Worm (Caenorhabditis elegans) whole organism, young adult: ENCODE measurements around the gene clec-140.

ENCODE experiments used
- B0035.1 ChIP-seq: sonication (generic microtip); optimal IDR thresholded peaks from 2 replicates; lab custom pipeline; 2016; ENCODE audit warnings: missing genetic modification characterization, mild to moderate bottlenecking, missing compliant biosample characterization, missing genotype, missing genetic modification reagents
- D2030.7 ChIP-seq: fragments of 200-800 bp; sonication (Bioruptor generic); IDR thresholded peaks from 2 replicates; pipeline ENCODE4 v1.3.6; 2022; ENCODE audit warnings: missing genetic modification reagents, missing genetic modification characterization, missing compliant biosample characterization
- F10E7.11 ChIP-seq: sonication (generic microtip); optimal IDR thresholded peaks from 2 replicates; lab custom pipeline; 2017; ENCODE audit warnings: mild to moderate bottlenecking, missing genetic modification characterization, moderate library complexity, missing compliant biosample characterization
- F39B2.1 ChIP-seq: fragments of 200-800 bp; sonication (Bioruptor generic); IDR thresholded peaks from 2 replicates; pipeline ENCODE4 v1.3.6; 2022; ENCODE audit warnings: missing genetic modification reagents, missing genetic modification characterization, missing compliant biosample characterization
- F49E8.2 ChIP-seq: sonication (generic microtip); optimal IDR thresholded peaks from 3 replicates; lab custom pipeline; 2017; ENCODE audit warnings: missing genetic modification characterization, mild to moderate bottlenecking, missing compliant biosample characterization, antibody characterized with exemption, moderate library complexity; ENCODE audit not compliant: insufficient read depth
- F52B5.7 ChIP-seq: sonication (generic microtip); optimal IDR thresholded peaks from 2 replicates; lab custom pipeline; 2016; ENCODE audit warnings: mild to moderate bottlenecking, missing genetic modification characterization, missing compliant biosample characterization
- F57C9.4 ChIP-seq: sonication (generic microtip); optimal IDR thresholded peaks from 2 replicates; lab custom pipeline; 2017; ENCODE audit warnings: mild to moderate bottlenecking, missing genetic modification characterization, missing compliant biosample characterization
- K11D2.4 ChIP-seq: fragments of 200-800 bp; sonication (Bioruptor generic); IDR thresholded peaks from 2 replicates; pipeline ENCODE4 v1.3.6; 2022; ENCODE audit warnings: missing genetic modification reagents, missing genetic modification characterization, missing compliant biosample characterization
- T07F8.4 ChIP-seq: sonication (generic microtip); optimal IDR thresholded peaks from 2 replicates; lab custom pipeline; 2016; ENCODE audit warnings: mild to moderate bottlenecking, missing genetic modification characterization, moderate library complexity, missing compliant biosample characterization
- Y56A3A.18 ChIP-seq: fragments of 200-800 bp; sonication (Bioruptor generic); IDR thresholded peaks from 2 replicates; pipeline ENCODE4 v1.3.6; 2022; ENCODE audit warnings: missing genetic modification reagents, missing genetic modification characterization, missing compliant biosample characterization
- Y67H2A.10 ChIP-seq: fragments of 200-800 bp; sonication (Bioruptor generic); conservative IDR thresholded peaks from 2 replicates; pipeline ENCODE4 v1.3.6; 2022; ENCODE audit warnings: missing genetic modification reagents, missing genetic modification characterization, missing compliant biosample characterization
- akir-1 ChIP-seq: fragments of 200-800 bp; sonication (Bioruptor generic); optimal IDR thresholded peaks from 2 replicates; lab custom pipeline; 2018; ENCODE audit warnings: mild to moderate bottlenecking, missing genetic modification characterization, moderate library complexity, missing compliant biosample characterization
- aptf-3 ChIP-seq: fragments of 200-800 bp; sonication (Bioruptor generic); IDR thresholded peaks from 2 replicates; pipeline ENCODE4 v1.3.6; 2022; ENCODE audit warnings: missing genetic modification characterization, missing compliant biosample characterization
- atf-7 ChIP-seq: sonication (generic microtip); optimal IDR thresholded peaks from 2 replicates; lab custom pipeline; 2017; ENCODE audit warnings: mild to moderate bottlenecking, missing genetic modification characterization, missing compliant biosample characterization
- athp-1 ChIP-seq: sonication (generic microtip); optimal IDR thresholded peaks from 2 replicates; lab custom pipeline; 2017; ENCODE audit warnings: mild to moderate bottlenecking, missing genetic modification characterization, missing compliant biosample characterization
- bed-1 ChIP-seq: fragments of 200-800 bp; sonication (Bioruptor generic); IDR thresholded peaks from 2 replicates; pipeline ENCODE4 v1.3.6; 2022; ENCODE audit warnings: missing genetic modification reagents, missing genetic modification characterization, missing compliant biosample characterization
- chd-7 ChIP-seq: sonication (generic microtip); optimal IDR thresholded peaks from 2 replicates; lab custom pipeline; 2016; ENCODE audit warnings: mild to moderate bottlenecking, missing genetic modification characterization, moderate library complexity, missing compliant biosample characterization
- die-1 ChIP-seq: sonication (generic microtip); optimal IDR thresholded peaks from 2 replicates; lab custom pipeline; 2016; ENCODE audit warnings: missing genotype, mild to moderate bottlenecking, missing genetic modification characterization, missing compliant biosample characterization
- dox-1 ChIP-seq: fragments of 200-800 bp; sonication (Bioruptor generic); IDR thresholded peaks from 2 replicates; pipeline ENCODE4 v1.3.6; 2022; ENCODE audit warnings: missing genetic modification reagents, missing genetic modification characterization, missing compliant biosample characterization
- dpff-1 ChIP-seq: sonication (generic microtip); optimal IDR thresholded peaks from 2 replicates; lab custom pipeline; 2017; ENCODE audit warnings: mild to moderate bottlenecking, missing genetic modification characterization, missing compliant biosample characterization
- egl-44 ChIP-seq: fragments of 200-800 bp; sonication (Bioruptor generic); IDR thresholded peaks from 2 replicates; pipeline ENCODE4 v1.3.6; 2022; ENCODE audit warnings: missing genetic modification reagents, missing genetic modification characterization, missing compliant biosample characterization
- ekl-4 ChIP-seq: fragments of 200-800 bp; sonication (Bioruptor generic); IDR thresholded peaks from 2 replicates; pipeline ENCODE4 v1.3.6; 2022; ENCODE audit warnings: missing genetic modification reagents, missing genetic modification characterization, missing compliant biosample characterization
- fkh-3 ChIP-seq: sonication (generic microtip); optimal IDR thresholded peaks from 2 replicates; lab custom pipeline; 2016; ENCODE audit warnings: mild to moderate bottlenecking, missing genetic modification characterization, missing compliant biosample characterization
- him-1 ChIP-seq: sonication (generic microtip); optimal IDR thresholded peaks from 2 replicates; lab custom pipeline; 2016; ENCODE audit warnings: missing genotype, missing genetic modification reagents, missing genetic modification characterization, missing compliant biosample characterization
- hlh-26 ChIP-seq: fragments of 200-800 bp; sonication (Bioruptor generic); conservative IDR thresholded peaks from 2 replicates; pipeline ENCODE4 v1.3.6; 2022; ENCODE audit warnings: missing genetic modification reagents, missing genetic modification characterization, missing compliant biosample characterization
- hmg-1.2 ChIP-seq: fragments of 200-800 bp; sonication (Bioruptor generic); IDR thresholded peaks from 2 replicates; pipeline ENCODE4 v1.3.6; 2022; ENCODE audit warnings: missing genetic modification reagents, missing genetic modification characterization, missing compliant biosample characterization
- hrde-1 ChIP-seq: sonication (generic microtip); optimal IDR thresholded peaks from 2 replicates; lab custom pipeline; 2016; ENCODE audit warnings: missing genetic modification characterization, mild to moderate bottlenecking, missing compliant biosample characterization, moderate library complexity, missing genotype, missing genetic modification reagents, borderline replicate concordance
- lag-1 ChIP-seq: fragments of 200-800 bp; sonication (Bioruptor generic); IDR thresholded peaks from 2 replicates; pipeline ENCODE4 v1.3.6; 2022; ENCODE audit warnings: missing genetic modification reagents, missing genetic modification characterization, missing compliant biosample characterization
- let-526 ChIP-seq: fragments of 200-800 bp; sonication (Bioruptor generic); IDR thresholded peaks from 2 replicates; pipeline ENCODE4 v1.3.6; 2022; ENCODE audit warnings: missing genetic modification reagents, missing genetic modification characterization, missing compliant biosample characterization
- let-607 ChIP-seq, 2 experiments: fragments of 200-800 bp in 1 of 2; sonication (Bioruptor generic) in 1 of 2; sonication (generic microtip) in 1 of 2; optimal IDR thresholded peaks; 2 replicates each; lab custom pipeline; 2016 to 2018; ENCODE audit warnings: mild to moderate bottlenecking in 2 of 2, missing compliant biosample characterization in 2 of 2, missing genetic modification characterization in 2 of 2, moderate library complexity in 2 of 2, missing genotype in 1 of 2
- lin-26 ChIP-seq: fragments of 200-800 bp; sonication (Bioruptor generic); IDR thresholded peaks from 2 replicates; pipeline ENCODE4 v1.3.6; 2022; ENCODE audit warnings: missing genetic modification reagents, missing genetic modification characterization, missing compliant biosample characterization
- lin-35 ChIP-seq, 3 experiments: fragments of 150-350 bp in 2 of 3; sonication (generic microtip) in 1 of 3; optimal IDR thresholded peaks; 2 replicates each; lab custom pipeline; 2014 to 2018; ENCODE audit warnings: missing biosample characterization in 3 of 3, missing genetic modification characterization in 3 of 3, missing genetic modification reagents in 3 of 3
- lin-40 ChIP-seq: sonication (generic microtip); optimal IDR thresholded peaks from 2 replicates; lab custom pipeline; 2016; ENCODE audit warnings: missing genetic modification characterization, mild to moderate bottlenecking, missing compliant biosample characterization, missing genotype, missing genetic modification reagents
- madf-3 ChIP-seq: fragments of 200-800 bp; sonication (Bioruptor generic); IDR thresholded peaks from 2 replicates; pipeline ENCODE4 v1.3.6; 2022; ENCODE audit warnings: missing genetic modification reagents, missing genetic modification characterization, missing compliant biosample characterization
- madf-6 ChIP-seq: fragments of 200-800 bp; sonication (Bioruptor generic); IDR thresholded peaks from 2 replicates; pipeline ENCODE4 v1.3.6; 2022; ENCODE audit warnings: missing genetic modification reagents, missing genetic modification characterization, missing compliant biosample characterization
- madf-8 ChIP-seq: fragments of 200-800 bp; sonication (Bioruptor generic); conservative IDR thresholded peaks from 2 replicates; pipeline ENCODE4 v1.3.6; 2022; ENCODE audit warnings: missing genetic modification reagents, missing genetic modification characterization, missing compliant biosample characterization
- nhr-120 ChIP-seq: fragments of 200-800 bp; sonication (Bioruptor generic); IDR thresholded peaks from 2 replicates; pipeline ENCODE4 v1.3.6; 2022; ENCODE audit warnings: missing genetic modification characterization, missing compliant biosample characterization
- nhr-27 ChIP-seq: fragments of 200-800 bp; sonication (Bioruptor generic); optimal IDR thresholded peaks from 2 replicates; lab custom pipeline; 2018; ENCODE audit warnings: mild to moderate bottlenecking, missing genetic modification characterization, moderate library complexity, missing compliant biosample characterization
- rcor-1 ChIP-seq: fragments of 200-800 bp; sonication (Bioruptor generic); IDR thresholded peaks from 2 replicates; pipeline ENCODE4 v1.3.6; 2022; ENCODE audit warnings: missing genetic modification reagents, missing genetic modification characterization, missing compliant biosample characterization
- repo-1 ChIP-seq: sonication (generic microtip); optimal IDR thresholded peaks from 2 replicates; lab custom pipeline; 2017; ENCODE audit warnings: mild to moderate bottlenecking, missing genetic modification characterization, missing compliant biosample characterization
- sea-2 ChIP-seq: fragments of 200-800 bp; sonication (Bioruptor generic); IDR thresholded peaks from 2 replicates; pipeline ENCODE4 v1.3.6; 2022; ENCODE audit warnings: missing genetic modification characterization, missing compliant biosample characterization
- snpc-1.3 ChIP-seq: sonication (generic microtip); optimal IDR thresholded peaks from 2 replicates; lab custom pipeline; 2017; ENCODE audit warnings: missing genetic modification characterization, mild to moderate bottlenecking, missing compliant biosample characterization, antibody characterized with exemption, moderate library complexity, missing genotype, missing genetic modification reagents; ENCODE audit not compliant: insufficient read depth
- snpc-3.4 ChIP-seq: sonication (generic microtip); optimal IDR thresholded peaks from 2 replicates; lab custom pipeline; 2017; ENCODE audit warnings: missing genetic modification characterization, mild to moderate bottlenecking, missing compliant biosample characterization, antibody characterized with exemption, moderate library complexity, missing genotype, missing genetic modification reagents
- somi-1 ChIP-seq: fragments of 200-800 bp; sonication (Bioruptor generic); optimal IDR thresholded peaks from 2 replicates; lab custom pipeline; 2018; ENCODE audit warnings: mild to moderate bottlenecking, missing genetic modification characterization, missing compliant biosample characterization
- sptf-2 ChIP-seq: fragments of 200-800 bp; sonication (Bioruptor generic); optimal IDR thresholded peaks from 2 replicates; lab custom pipeline; 2018; ENCODE audit warnings: mild to moderate bottlenecking, missing genetic modification characterization, missing compliant biosample characterization
- tbx-9 ChIP-seq: sonication (generic microtip); optimal IDR thresholded peaks from 2 replicates; lab custom pipeline; 2016; ENCODE audit warnings: borderline replicate concordance, missing genetic modification characterization, inconsistent platforms, missing compliant biosample characterization
- unc-62 ChIP-seq: fragments of 150-350 bp; optimal IDR thresholded peaks from 2 replicates; lab custom pipeline; 2014; ENCODE audit warnings: missing biosample characterization, missing genetic modification reagents, missing genetic modification characterization
- zfh-2 ChIP-seq: fragments of 200-800 bp; sonication (Bioruptor generic); conservative IDR thresholded peaks from 2 replicates; pipeline ENCODE4 v1.3.6; 2022; ENCODE audit warnings: missing genetic modification reagents, missing genetic modification characterization, missing compliant biosample characterization
- ztf-25 ChIP-seq: fragments of 200-800 bp; sonication (Bioruptor generic); IDR thresholded peaks from 2 replicates; pipeline ENCODE4 v1.3.6; 2022; ENCODE audit warnings: missing genetic modification reagents, missing genetic modification characterization, missing compliant biosample characterization
- ztf-28 ChIP-seq: fragments of 200-800 bp; sonication (Bioruptor generic); IDR thresholded peaks from 2 replicates; pipeline ENCODE4 v1.3.6; 2022; ENCODE audit warnings: missing genetic modification reagents, missing genetic modification characterization, missing compliant biosample characterization

Gene clec-140

ce11 chrII:4710120-4710519, 37.3 kb downstream of the clec-140 start, which contains the start of gene tag-151 (continued):
- peak; percentile 49 for TF ChIP-seq chd-7 (tag; lab: Kevin White, UChicago)
- TF ChIP-seq lin-26, result no peak
- TF ChIP-seq him-1 (tag; lab: Kevin White, UChicago), result peak; percentile 5
- peak; percentile 66 for TF ChIP-seq snpc-3.4 (tag; lab: Kevin White, UChicago)
- no peak for TF ChIP-seq zfh-2 (GFP tag; lab: Robert Waterston, UW)
- no peak for TF ChIP-seq aptf-3 (GFP tag; lab: Robert Waterston, UW)
- TF ChIP-seq F49E8.2, result peak; percentile 24
- no peak for TF ChIP-seq fkh-3
- TF ChIP-seq akir-1 (GFP tag; lab: Kevin White, UChicago), result no peak
- TF ChIP-seq hlh-26, result no peak
- peak; percentile 60 for TF ChIP-seq repo-1 (tag; lab: Kevin White, UChicago)
- peak in 1 of 2 experiments; percentile 45 for TF ChIP-seq let-607 (tag; optimal IDR thresholded peaks at IDR 0.05; lab: Kevin White, UChicago)
- TF ChIP-seq T07F8.4 (tag; lab: Kevin White, UChicago), result no peak
- TF ChIP-seq Y67H2A.10 (GFP tag; lab: Robert Waterston, UW), result no peak
- peak; percentile 37 for TF ChIP-seq athp-1
- peak; percentile 70; the same call in 1 of the 2 replicates for TF ChIP-seq madf-3
- TF ChIP-seq nhr-27 (tag; lab: Kevin White, UChicago), result no peak
- no peak for TF ChIP-seq F39B2.1 (GFP tag; lab: Robert Waterston, UW)
- no peak for TF ChIP-seq nhr-120 (GFP tag; lab: Robert Waterston, UW)
- peak; percentile 73 for TF ChIP-seq Y56A3A.18 (GFP tag; lab: Robert Waterston, UW)
- no peak for TF ChIP-seq snpc-1.3 (tag; lab: Kevin White, UChicago)
- TF ChIP-seq ztf-28 (GFP tag; lab: Robert Waterston, UW), result no peak
- no peak for TF ChIP-seq tbx-9 (tag; lab: Kevin White, UChicago)
- TF ChIP-seq madf-6, result peak; percentile 40
- TF ChIP-seq hmg-1.2 (GFP tag; lab: Robert Waterston, UW), result no peak
- peak; percentile 9 for TF ChIP-seq lin-40 (tag; lab: Kevin White, UChicago)
- no peak for TF ChIP-seq lag-1
- no peak for TF ChIP-seq sptf-2
- TF ChIP-seq rcor-1 (GFP tag; lab: Robert Waterston, UW), result no peak
- no peak for TF ChIP-seq unc-62 (GFP tag; lab: Kevin White, UChicago)
- TF ChIP-seq ekl-4, result peak; percentile 49; the same call in 1 of the 2 replicates
- TF ChIP-seq lin-35 (GFP tag; optimal IDR thresholded peaks at IDR 0.05; lab: Kevin White, UChicago), result peak in 1 of 3 experiments; percentile 1
- TF ChIP-seq somi-1, result no peak
- TF ChIP-seq F57C9.4 (tag; lab: Kevin White, UChicago), result no peak
- no peak for TF ChIP-seq sea-2 (GFP tag; lab: Robert Waterston, UW)
- TF ChIP-seq atf-7 (tag; lab: Kevin White, UChicago), result no peak
- TF ChIP-seq dox-1 (GFP tag; lab: Robert Waterston, UW), result no peak
- TF ChIP-seq die-1 (tag; lab: Kevin White, UChicago), result no peak

DNA sequence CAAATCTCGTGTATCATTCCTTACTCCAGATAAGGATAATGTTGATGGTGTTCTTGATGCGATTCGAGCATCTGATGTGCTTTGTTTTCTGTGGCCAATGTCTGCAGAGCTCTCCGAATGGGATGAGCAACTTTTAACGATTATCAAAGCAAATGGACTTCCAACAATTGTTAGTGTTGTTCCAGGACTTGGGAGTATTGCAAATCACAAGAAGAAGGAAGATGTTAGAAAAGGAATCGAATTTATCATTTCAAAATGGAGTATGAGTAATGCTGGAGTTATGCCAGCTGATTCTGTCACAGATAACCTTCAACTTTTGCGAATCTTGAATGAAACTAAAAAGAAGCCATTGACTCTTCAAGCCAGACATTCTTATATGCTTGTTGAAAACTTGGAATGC, 38.0 kb downstream of the clec-140 start:
- no peak for TF ChIP-seq egl-44 (GFP tag; lab: Robert Waterston, UW)
- TF ChIP-seq B0035.1, result no peak
- no peak for TF ChIP-seq bed-1 (GFP tag; lab: Robert Waterston, UW)
- no peak for TF ChIP-seq madf-8
- no peak for TF ChIP-seq F52B5.7 (tag; lab: Kevin White, UChicago)
- TF ChIP-seq let-526 (GFP tag; lab: Robert Waterston, UW), result no peak
- no peak for TF ChIP-seq chd-7 (tag; lab: Kevin White, UChicago)
- TF ChIP-seq ztf-25 (GFP tag; lab: Robert Waterston, UW), result no peak
- no peak for TF ChIP-seq D2030.7 (GFP tag; lab: Robert Waterston, UW)
- no peak for TF ChIP-seq hrde-1 (tag; lab: Kevin White, UChicago)
- TF ChIP-seq F10E7.11 (tag; lab: Kevin White, UChicago), result no peak
- no peak for TF ChIP-seq unc-62 (GFP tag; lab: Kevin White, UChicago)
- TF ChIP-seq K11D2.4 (GFP tag; lab: Robert Waterston, UW), result no peak
- no peak for TF ChIP-seq dpff-1 (tag; lab: Kevin White, UChicago)
